Fruit fly (Drosophila melanogaster) ovary, adult (tissue): ENCODE data around the gene CG14535.

Experiments used
- CG17801 ChIP-seq: fragments of 200-800 bp; optimal IDR thresholded peaks from 2 replicates; lab custom pipeline; 2019; ENCODE audit warnings: missing biosample characterization, mild to moderate bottlenecking, missing genetic modification characterization, moderate library complexity; ENCODE audit not compliant: partially characterized antibody

CG14535 gene

dm6 chr2L:7795859-7796258, 59.4 kb downstream of the CG14535 start, which contains the start of gene LKRSDH:
LKRSDH (minus strand) TSS chr2L:7795959.
- no peak for TF ChIP-seq CG17801 (GFP tag; lab: Kevin White, UChicago)
